Worm (Caenorhabditis elegans) whole organism, L4/young adult: Measurements from ENCODE around the gene pitr-2.

Experiments
- W03F9.2 ChIP-seq: fragments of 150-350 bp; optimal IDR thresholded peaks from 2 replicates; lab custom pipeline; 2014; ENCODE audit warnings: missing biosample characterization, missing genetic modification characterization
- dao-5 ChIP-seq: sonication (generic microtip); optimal IDR thresholded peaks from 2 replicates; lab custom pipeline; 2016; ENCODE audit warnings: missing genotype, missing genetic modification characterization, moderate library complexity, missing compliant biosample characterization
- him-1 ChIP-seq: sonication (generic microtip); optimal IDR thresholded peaks from 2 replicates; lab custom pipeline; 2016; ENCODE audit warnings: missing genotype, missing genetic modification reagents, missing genetic modification characterization, missing compliant biosample characterization

pitr-2 gene

ce11 chrV:9160224-9160886 is 22.8 kb upstream of the pitr-2 start, which contains the start of gene col-144:
col-144 (minus strand) TSS chrV:9160642.
- no peak for TF ChIP-seq W03F9.2 (tag; lab: Kevin White, UChicago)
- no peak for TF ChIP-seq him-1 (tag; lab: Kevin White, UChicago)
- no peak for TF ChIP-seq dao-5

- no peak for TF ChIP-seq dao-5
- TF ChIP-seq W03F9.2 (tag; lab: Kevin White, UChicago): no peak
- TF ChIP-seq him-1 (tag; lab: Kevin White, UChicago): no peak
Observed at ce11 chrV:9157597-9157996, 20.1 kb upstream of the pitr-2 start.

- TF ChIP-seq him-1 (tag; lab: Kevin White, UChicago) (no peak), dao-5 (no peak), W03F9.2 (tag; lab: Kevin White, UChicago) (no peak)
Observed at ce11 chrV:9156679-9157078, 19.2 kb upstream of the pitr-2 start, which contains the start of gene B0222.15. B0222.15 (minus strand) TSS chrV:9156779.

- no peak for TF ChIP-seq W03F9.2 (tag; lab: Kevin White, UChicago)
Observed at ce11 chrV:9155616-9156015, 18.1 kb upstream of the pitr-2 start.

- TF ChIP-seq W03F9.2 (tag; lab: Kevin White, UChicago) (no peak), him-1 (tag; lab: Kevin White, UChicago) (no peak), dao-5 (no peak)
Observed at ce11 chrV:9154772-9155171, 17.3 kb upstream of the pitr-2 start, which contains the start of gene B0222.5. B0222.5 (minus strand) TSS chrV:9154872.

ce11 chrV:9152339-9152738 is 14.8 kb upstream of the pitr-2 start:
- no peak for TF ChIP-seq dao-5

- TF ChIP-seq W03F9.2 (tag; lab: Kevin White, UChicago): no peak
- TF ChIP-seq dao-5: no peak
- no peak for TF ChIP-seq him-1 (tag; lab: Kevin White, UChicago)
Observed at ce11 chrV:9148151-9148550, 10.6 kb upstream of the pitr-2 start.

- TF ChIP-seq him-1 (tag; lab: Kevin White, UChicago): no peak
- no peak for TF ChIP-seq W03F9.2 (tag; lab: Kevin White, UChicago)
- no peak for TF ChIP-seq dao-5
Observed at ce11 chrV:9146849-9147557, 9.5 kb upstream of the pitr-2 start, which contains the start of gene spl-2. spl-2 (minus strand) TSS chrV:9146899.

- TF ChIP-seq dao-5: no peak
- no peak for TF ChIP-seq W03F9.2 (tag; lab: Kevin White, UChicago)
- TF ChIP-seq him-1 (tag; lab: Kevin White, UChicago): no peak
Observed at ce11 chrV:9146196-9146595, 8.7 kb upstream of the pitr-2 start.

- TF ChIP-seq W03F9.2 (tag; lab: Kevin White, UChicago): no peak
- TF ChIP-seq dao-5: no peak
- no peak for TF ChIP-seq him-1 (tag; lab: Kevin White, UChicago)
Observed at ce11 chrV:9143896-9144295, 6.4 kb upstream of the pitr-2 start.

ce11 chrV:9141297-9141696 is 3.8 kb upstream of the pitr-2 start, which contains the start of gene pitr-3:
pitr-3 (minus strand) TSS chrV:9141397.
- no peak for TF ChIP-seq W03F9.2 (tag; lab: Kevin White, UChicago)
- TF ChIP-seq him-1 (tag; lab: Kevin White, UChicago): no peak
- TF ChIP-seq dao-5: no peak

ce11 chrV:9133950-9134349 is 3.6 kb downstream of the pitr-2 start, which contains the start of gene B0222.1:
B0222.1 (plus strand) TSS chrV:9134255.
- TF ChIP-seq dao-5 (no peak), him-1 (tag; lab: Kevin White, UChicago) (no peak), W03F9.2 (tag; lab: Kevin White, UChicago) (no peak)

ce11 chrV:9132043-9132442 is 5.5 kb downstream of the pitr-2 start, which contains the start of gene F21C10.1:
F21C10.1 (plus strand) TSS chrV:9132343.
- TF ChIP-seq him-1 (tag; lab: Kevin White, UChicago) (no peak), dao-5 (no peak), W03F9.2 (tag; lab: Kevin White, UChicago) (no peak)

ce11 chrV:9130766-9131165 is 6.8 kb downstream of the pitr-2 start, which contains the start of gene F21C10.19:
F21C10.19 (plus strand) TSS chrV:9131066.
- TF ChIP-seq W03F9.2 (tag; lab: Kevin White, UChicago) (no peak), dao-5 (no peak), him-1 (tag; lab: Kevin White, UChicago) (no peak)
